Worm (Caenorhabditis elegans): Measurements from ENCODE around the gene F23D12.4.

The F23D12.4 gene

DNA sequence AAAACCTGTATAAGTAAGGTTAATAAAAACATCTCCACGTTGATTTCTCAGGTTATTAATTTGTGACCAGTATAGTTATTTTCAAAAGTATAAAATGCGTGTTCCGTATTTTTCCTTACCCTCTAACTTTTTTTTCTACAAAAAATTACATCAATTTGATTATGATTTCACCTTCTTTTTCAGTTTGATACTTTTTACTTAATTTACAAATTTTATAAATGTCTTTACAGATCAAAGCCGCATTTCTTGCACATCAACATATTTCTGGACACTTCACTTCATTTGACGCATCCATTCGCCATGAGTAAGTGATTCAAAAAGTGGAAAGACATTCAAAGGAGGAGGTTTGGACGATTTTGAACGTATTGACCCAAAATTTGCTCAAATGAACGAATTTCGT is 15.6 kb downstream of the F23D12.4 start, which contains the start of gene Y66C5A.2:
TSS of gene Y66C5A.2 (plus strand) at position 301 of the 400 bp plus-strand sequence.
- TF ChIP-seq hlh-11 (tag; optimal IDR thresholded peaks at IDR 0.05): no peak
- TF ChIP-seq Y75B8A.6 (GFP tag; IDR thresholded peaks at IDR 0.05): no peak
- TF ChIP-seq ztf-11 (tag; optimal IDR thresholded peaks at IDR 0.05): no peak
- TF ChIP-seq nhr-77 (tag; optimal IDR thresholded peaks at IDR 0.05): no peak
- no peak for TF ChIP-seq mxl-2 (GFP tag; conservative IDR thresholded peaks at IDR 0.05)
- TF ChIP-seq Y105C5A.15 (GFP tag; IDR thresholded peaks at IDR 0.05): no peak

DNA sequence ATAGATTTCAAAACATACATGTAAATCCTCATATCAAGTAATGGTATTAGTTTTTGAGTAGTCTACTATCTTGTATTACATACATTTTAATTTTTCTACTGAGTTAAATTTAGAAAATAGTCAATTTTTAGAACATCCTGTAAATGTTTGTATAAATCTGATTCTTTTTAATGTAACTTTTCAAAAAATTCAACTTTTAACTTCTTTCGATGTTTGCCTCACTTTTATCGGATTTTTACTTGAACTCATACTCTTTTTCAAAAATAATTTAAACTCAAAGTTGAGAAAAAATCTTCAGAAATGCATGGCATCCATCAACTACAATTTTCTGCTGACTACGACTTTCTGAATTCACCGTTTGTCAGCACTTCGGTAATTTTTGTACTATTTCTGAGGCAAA is 19.7 kb downstream of the F23D12.4 start, which contains the start of gene M163.7:
TSS of gene M163.7 (plus strand) at position 301 of the 400 bp plus-strand sequence.
- TF ChIP-seq unc-62 (GFP tag; optimal IDR thresholded peaks at IDR 0.05 in 1 of 2): no peak
- no peak for TF ChIP-seq unc-62 (tag; optimal IDR thresholded peaks at IDR 0.05)
- no peak for TF ChIP-seq dmd-9 (GFP tag; IDR thresholded peaks at IDR 0.05)
- no peak for TF ChIP-seq Y5F2A.4 (GFP tag; optimal IDR thresholded peaks at IDR 0.05)
- TF ChIP-seq lin-38 (GFP tag; IDR thresholded peaks at IDR 0.05): no peak
- no peak for TF ChIP-seq php-3 (GFP tag; IDR thresholded peaks at IDR 0.05)
- no peak for TF ChIP-seq R02D3.7 (tag; optimal IDR thresholded peaks at IDR 0.05)

DNA sequence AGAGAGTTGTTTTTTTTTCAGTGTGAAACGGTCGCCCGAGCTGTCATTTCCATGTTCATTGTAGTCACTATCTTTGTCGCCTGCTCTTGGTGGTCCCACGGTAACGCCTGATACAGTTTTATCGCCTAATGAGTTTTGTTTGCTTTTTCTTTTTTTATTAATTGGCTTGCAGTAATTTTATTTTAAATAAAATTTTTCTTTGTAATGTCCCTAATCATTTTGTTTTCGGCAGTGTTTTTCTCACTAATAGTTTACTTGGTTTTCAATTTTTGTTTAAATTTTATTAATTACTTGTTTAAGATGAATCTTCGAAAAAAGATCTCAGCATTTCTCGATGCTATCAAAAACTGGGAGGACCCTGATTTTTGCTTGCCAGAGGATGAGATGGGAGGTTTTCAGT is 20.8 kb downstream of the F23D12.4 start, which contains the start of gene M163.22:
TSS of gene M163.22 (plus strand) at position 301 of the 400 bp plus-strand sequence.
- no peak for TF ChIP-seq unc-39 (tag; optimal IDR thresholded peaks at IDR 0.05)
- TF ChIP-seq pqm-1 (tag; optimal IDR thresholded peaks at IDR 0.05): no peak
- TF ChIP-seq mxl-3 (GFP tag; optimal IDR thresholded peaks at IDR 0.05): no peak
- TF ChIP-seq egl-27 (tag; optimal IDR thresholded peaks at IDR 0.05): no peak
- TF ChIP-seq arid-1 (GFP tag; conservative IDR thresholded peaks at IDR 0.05): no peak
- no peak for TF ChIP-seq nhr-42 (GFP tag; IDR thresholded peaks at IDR 0.05)
- TF ChIP-seq T26A8.4 (GFP tag; IDR thresholded peaks at IDR 0.05): no peak
- no peak for TF ChIP-seq nhr-41 (GFP tag; IDR thresholded peaks at IDR 0.05)
- TF ChIP-seq php-3 (GFP tag; IDR thresholded peaks at IDR 0.05): no peak
- TF ChIP-seq nhr-102 (tag; optimal IDR thresholded peaks at IDR 0.05): no peak
- no peak for TF ChIP-seq lsy-2 (tag; optimal IDR thresholded peaks at IDR 0.05)
- no peak for TF ChIP-seq hmg-1.1 (GFP tag; IDR thresholded peaks at IDR 0.05)
- TF ChIP-seq zfp-2 (tag; optimal IDR thresholded peaks at IDR 0.05): no peak
- TF ChIP-seq dve-1 (tag; optimal IDR thresholded peaks at IDR 0.05; ENCODE audit: insufficient read depth): no peak
- TF ChIP-seq cey-2 (tag; optimal IDR thresholded peaks at IDR 0.05; ENCODE audit: borderline replicate concordance, insufficient read depth): no peak
- TF ChIP-seq spr-3 (GFP tag; optimal IDR thresholded peaks at IDR 0.05): no peak
- no peak for TF ChIP-seq nhr-28 (tag; optimal IDR thresholded peaks at IDR 0.05)
- no peak for TF ChIP-seq daf-19 (GFP tag; conservative IDR thresholded peaks at IDR 0.05)

DNA sequence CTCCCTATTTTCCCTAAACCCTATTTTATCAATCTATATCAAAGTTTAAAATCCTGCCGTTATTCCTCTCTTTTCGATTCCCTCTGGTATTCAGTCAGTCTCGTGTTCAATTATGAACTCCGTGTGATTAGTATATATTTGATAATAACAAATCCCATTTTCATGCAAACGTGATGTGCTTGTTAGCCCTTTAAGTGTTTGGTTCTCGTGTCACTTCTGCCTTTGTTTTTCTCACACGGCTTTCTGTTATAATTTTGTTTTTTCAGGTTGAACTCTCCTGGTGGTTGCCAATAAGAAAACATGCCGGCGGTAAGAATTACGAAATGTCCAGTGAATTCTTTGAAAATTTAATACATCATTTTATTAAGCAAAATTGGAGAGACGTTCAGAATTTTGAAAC is 21.7 kb downstream of the F23D12.4 start, which contains the start of gene M163.21:
TSS of gene M163.21 (plus strand) at position 301 of the 400 bp plus-strand sequence.
- TF ChIP-seq rbr-2 (tag; optimal IDR thresholded peaks at IDR 0.05) (no peak), Y48G9A.11 (GFP tag; IDR thresholded peaks at IDR 0.05) (no peak), lin-29 (GFP tag; IDR thresholded peaks at IDR 0.05) (no peak), ztf-7 (tag; optimal IDR thresholded peaks at IDR 0.05) (no peak), zip-11 (GFP tag; IDR thresholded peaks at IDR 0.05) (no peak), lin-15B (tag; optimal IDR thresholded peaks at IDR 0.05) (no peak)

DNA sequence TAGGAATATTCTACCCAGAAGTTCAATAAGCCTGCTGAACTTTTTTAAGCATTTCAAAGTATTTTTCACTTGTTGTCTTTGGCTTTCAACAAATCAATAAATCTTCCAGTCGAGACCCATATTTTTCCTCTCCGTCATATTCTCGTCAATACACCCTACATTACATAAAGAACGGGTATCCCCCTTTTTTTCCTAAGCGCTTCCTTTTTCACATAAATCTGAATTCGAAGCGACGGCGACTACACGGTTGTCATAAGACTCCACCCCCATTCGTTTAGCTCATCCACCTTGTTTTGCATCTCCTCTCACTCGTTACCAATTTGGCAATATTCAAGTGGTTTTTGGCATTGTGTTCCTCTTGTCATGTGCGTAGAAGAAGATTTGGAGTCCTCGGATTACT is 24.5 kb downstream of the F23D12.4 start, which contains the start of gene M163.9:
TSS of gene M163.9 (plus strand) at position 301 of the 400 bp plus-strand sequence.
- no peak for TF ChIP-seq nhr-111 (GFP tag; optimal IDR thresholded peaks at IDR 0.05)

Data from whole organism, L4 larva.